Fruit fly (Drosophila melanogaster): ENCODE results near the gene Or71a.

Gene Or71a

DNA sequence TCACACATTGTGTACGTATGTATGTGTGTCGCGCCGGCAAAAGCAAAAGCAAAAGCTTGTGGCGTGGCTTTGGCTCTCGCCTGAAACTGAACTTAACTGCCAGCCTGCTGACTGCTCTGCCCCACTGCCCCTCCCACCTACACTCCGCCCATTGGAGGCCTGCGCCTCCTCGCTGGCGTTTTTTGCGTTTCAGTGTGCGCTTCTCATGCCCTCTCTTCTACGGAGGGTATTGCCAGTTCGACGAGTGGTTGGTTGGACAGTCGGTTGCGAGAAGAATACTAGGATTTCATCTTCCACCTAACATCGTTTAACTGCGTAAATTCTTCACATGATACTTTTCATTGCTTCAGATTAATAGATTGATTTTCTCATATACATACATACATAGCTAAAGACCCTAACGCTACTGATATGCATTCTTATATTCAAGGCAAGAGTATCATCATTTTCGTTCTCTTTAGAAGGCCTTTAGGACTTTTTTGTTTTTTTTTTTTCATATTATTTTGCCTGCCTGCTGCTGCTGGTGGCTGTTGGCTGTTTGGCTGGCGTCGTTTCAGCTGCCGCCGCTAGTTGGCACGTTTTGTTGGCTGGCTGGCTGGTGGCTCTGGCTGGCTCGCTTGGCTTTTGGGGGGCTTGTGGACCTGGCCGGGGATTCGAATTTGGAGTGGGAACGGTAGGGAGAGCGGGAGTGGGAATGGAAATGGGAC is 26.8 kb upstream of the Or71a start (continued):
- peak; percentile 70 for TF ChIP-seq dmrt99B (tag; optimal IDR thresholded peaks at IDR 0.05)
- TF ChIP-seq repo (GFP tag; optimal IDR thresholded peaks at IDR 0.05), result peak; percentile 5
- TF ChIP-seq hbn (GFP tag; IDR thresholded peaks at IDR 0.05; ENCODE audit: partially characterized antibody), result no peak; the same call in 1 of the 2 replicates
- no peak for TF ChIP-seq CG15514 (GFP tag; optimal IDR thresholded peaks at IDR 0.05)
- TF ChIP-seq CG4707 (GFP tag; optimal IDR thresholded peaks at IDR 0.05), result no peak
- peak; percentile 36 for TF ChIP-seq Vsx1 (GFP tag; optimal IDR thresholded peaks at IDR 0.05)
- TF ChIP-seq sd (tag; optimal IDR thresholded peaks at IDR 0.05), result no peak
- TF ChIP-seq lola (GFP tag; optimal IDR thresholded peaks at IDR 0.05), result no peak
- no peak for TF ChIP-seq CG10959 (GFP tag; IDR thresholded peaks at IDR 0.05)
- no peak for TF ChIP-seq Scr (GFP tag; IDR thresholded peaks at IDR 0.05; ENCODE audit: partially characterized antibody)
- TF ChIP-seq CG14667 (GFP tag; IDR thresholded peaks at IDR 0.05), result no peak; the same call in 1 of the 2 replicates
- TF ChIP-seq CG5180 (GFP tag; optimal IDR thresholded peaks at IDR 0.05), result peak; percentile 50
- TF ChIP-seq CG2678 (tag; optimal IDR thresholded peaks at IDR 0.05), result peak; percentile 70
- TF ChIP-seq CG15011 (GFP tag; optimal IDR thresholded peaks at IDR 0.05), result peak; percentile 34
- TF ChIP-seq Fer1 (GFP tag; optimal IDR thresholded peaks at IDR 0.05), result peak; percentile 38
- peak; percentile 46 for TF ChIP-seq vfl (GFP tag; optimal IDR thresholded peaks at IDR 0.05)
- TF ChIP-seq Hey (tag; optimal IDR thresholded peaks at IDR 0.05), result no peak
- no peak for TF ChIP-seq CG2875 (GFP tag; optimal IDR thresholded peaks at IDR 0.05)
- TF ChIP-seq Lim3 (GFP tag; IDR thresholded peaks at IDR 0.05), result no peak
- TF ChIP-seq CG32772 (GFP tag; IDR thresholded peaks at IDR 0.05), result peak; percentile 71
- TF ChIP-seq zen (tag; optimal IDR thresholded peaks at IDR 0.05), result no peak
- no peak for TF ChIP-seq Doc3 (GFP tag; IDR thresholded peaks at IDR 0.05; ENCODE audit: partially characterized antibody)
- TF ChIP-seq Hsf (GFP tag; optimal IDR thresholded peaks at IDR 0.05), result peak; percentile 68
- TF ChIP-seq h (optimal IDR thresholded peaks at IDR 0.05), result no peak
- no peak for TF ChIP-seq CG33213 (GFP tag; optimal IDR thresholded peaks at IDR 0.05)
- TF ChIP-seq jigr1 (GFP tag; IDR thresholded peaks at IDR 0.05), result peak; percentile 49; the same call in 1 of the 3 replicates
- no peak; the same call in 1 of the 2 replicates for TF ChIP-seq vvl (GFP tag; IDR thresholded peaks at IDR 0.05)
- peak; percentile 70 for TF ChIP-seq CHES-1-like (GFP tag; optimal IDR thresholded peaks at IDR 0.05)
- no peak for TF ChIP-seq NFAT (GFP tag; IDR thresholded peaks at IDR 0.05)
- peak; percentile 74 for TF ChIP-seq CG30403 (GFP tag; optimal IDR thresholded peaks at IDR 0.05)
- TF ChIP-seq CG4854 (GFP tag; optimal IDR thresholded peaks at IDR 0.05), result no peak
- TF ChIP-seq CG1647 (GFP tag; optimal IDR thresholded peaks at IDR 0.05), result no peak
- peak; percentile 70 for TF ChIP-seq CG13424 (tag; optimal IDR thresholded peaks at IDR 0.05)
- no peak for TF ChIP-seq kah (GFP tag; optimal IDR thresholded peaks at IDR 0.05)
- no peak; the same call in 1 of the 2 replicates for TF ChIP-seq ranshi (GFP tag; IDR thresholded peaks at IDR 0.05)
- no peak for TF ChIP-seq CG15696 (tag; optimal IDR thresholded peaks at IDR 0.05)
- TF ChIP-seq CG1024 (GFP tag; IDR thresholded peaks at IDR 0.05), result no peak
- peak; percentile 1 for TF ChIP-seq maf-S (GFP tag; optimal IDR thresholded peaks at IDR 0.05)
- peak; percentile 56 for TF ChIP-seq CG2712 (tag; optimal IDR thresholded peaks at IDR 0.05)
- TF ChIP-seq Atf6 (GFP tag; IDR thresholded peaks at IDR 0.05), result peak; percentile 53; the same call in 1 of the 2 replicates
- no peak for TF ChIP-seq CG42726 (GFP tag; IDR thresholded peaks at IDR 0.05; ENCODE audit: partially characterized antibody)
- TF ChIP-seq B-H2 (GFP tag; optimal IDR thresholded peaks at IDR 0.05), result peak; percentile 27
- no peak for TF ChIP-seq amos (GFP tag; IDR thresholded peaks at IDR 0.05; ENCODE audit: partially characterized antibody)
- TF ChIP-seq Mes4 (GFP tag; optimal IDR thresholded peaks at IDR 0.05), result peak; percentile 48
- peak; percentile 24 for TF ChIP-seq CG11723 (GFP tag; optimal IDR thresholded peaks at IDR 0.05)
- TF ChIP-seq oc (tag; optimal IDR thresholded peaks at IDR 0.05), result no peak
- TF ChIP-seq CG7928 (GFP tag; optimal IDR thresholded peaks at IDR 0.05), result no peak
- TF ChIP-seq Fer2 (tag; optimal IDR thresholded peaks at IDR 0.05), result peak; percentile 12
- peak; percentile 46 for TF ChIP-seq tin (GFP tag; optimal IDR thresholded peaks at IDR 0.05)
